Fruit fly (Drosophila melanogaster): ENCODE data around the gene CG4281.
A peak's percentile ranks its signal among the peaks of the same experiment; 100 is the strongest.

CG4281 gene

DNA sequence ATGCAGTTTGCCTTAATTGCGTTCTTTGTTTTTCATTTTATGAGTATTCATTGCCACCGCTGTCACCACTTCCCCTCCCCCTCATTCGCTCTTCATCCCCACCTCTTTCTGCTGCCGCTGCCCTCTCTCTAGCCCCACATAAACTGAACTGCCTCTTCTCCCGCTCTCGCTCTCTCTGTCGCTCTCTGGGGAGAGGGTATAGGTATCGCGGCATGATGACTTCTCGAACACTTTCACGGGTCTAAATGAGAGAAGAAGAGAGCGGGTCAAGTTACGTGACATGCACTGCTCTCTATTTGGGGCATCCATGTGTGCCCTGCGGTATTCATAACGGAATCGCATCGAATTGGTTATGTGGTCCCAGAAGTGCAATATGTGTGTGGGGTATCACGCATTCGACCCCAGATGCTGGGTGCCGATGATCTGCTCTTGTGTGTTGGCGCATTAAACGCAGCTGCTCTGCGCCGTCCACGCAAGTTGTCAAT, 18.8 kb upstream of the CG4281 start (continued):
- peak; percentile 41 for TF ChIP-seq pros (GFP tag; optimal IDR thresholded peaks at IDR 0.05)
- TF ChIP-seq CG30431 (GFP tag; optimal IDR thresholded peaks at IDR 0.05): peak; percentile 77
- no peak for TF ChIP-seq CkIIα-i1 (GFP tag; IDR thresholded peaks at IDR 0.05)
- TF ChIP-seq pb (GFP tag; optimal IDR thresholded peaks at IDR 0.05): peak; percentile 83
- TF ChIP-seq lbe (GFP tag; optimal IDR thresholded peaks at IDR 0.05): peak; percentile 85
- peak; percentile 84 for TF ChIP-seq ara (GFP tag; IDR thresholded peaks at IDR 0.05)
- peak; percentile 76 for TF ChIP-seq Hsf (GFP tag; optimal IDR thresholded peaks at IDR 0.05)
- peak; percentile 90 for TF ChIP-seq ci (GFP tag; IDR thresholded peaks at IDR 0.05)
- TF ChIP-seq Dll (GFP tag; IDR thresholded peaks at IDR 0.05; ENCODE audit: partially characterized antibody): peak; percentile 60; the same call in 2 of the 4 replicates
- no peak for TF ChIP-seq CG15479 (GFP tag; optimal IDR thresholded peaks at IDR 0.05)
- peak; percentile 49 for TF ChIP-seq trem (tag; optimal IDR thresholded peaks at IDR 0.05)
- TF ChIP-seq CG12155 (GFP tag; optimal IDR thresholded peaks at IDR 0.05): peak; percentile 63
- 0 out of 3 replicates have a peak, but pooled peaks have one; percentile 16 for TF ChIP-seq vnd (GFP tag; IDR thresholded peaks at IDR 0.05; ENCODE audit: partially characterized antibody)
- TF ChIP-seq CG13287 (GFP tag; IDR thresholded peaks at IDR 0.05; ENCODE audit: partially characterized antibody): peak; percentile 39
- peak; percentile 74 for TF ChIP-seq dm (GFP tag; optimal IDR thresholded peaks at IDR 0.05)
- TF ChIP-seq kay (GFP tag; optimal IDR thresholded peaks at IDR 0.05): peak; percentile 69
- TF ChIP-seq MBD-R2 (GFP tag; IDR thresholded peaks at IDR 0.05): peak; percentile 41; the same call in 1 of the 2 replicates
- TF ChIP-seq tll (GFP tag; optimal IDR thresholded peaks at IDR 0.05): no peak
- peak; percentile 9 for TF ChIP-seq CG7271 (tag; optimal IDR thresholded peaks at IDR 0.05)
- TF ChIP-seq CG4282 (GFP tag; optimal IDR thresholded peaks at IDR 0.05): peak; percentile 27
- TF ChIP-seq CG8290 (GFP tag; optimal IDR thresholded peaks at IDR 0.05): no peak
- TF ChIP-seq CG8290 (tag; optimal IDR thresholded peaks at IDR 0.05): peak; percentile 11 to 96
- TF ChIP-seq tup (GFP tag; optimal IDR thresholded peaks at IDR 0.05): peak; percentile 31
- TF ChIP-seq CG1603 (tag; optimal IDR thresholded peaks at IDR 0.05): peak; percentile 94
- TF ChIP-seq crol (GFP tag; IDR thresholded peaks at IDR 0.05): peak; percentile 98
- TF ChIP-seq CG9609 (GFP tag; optimal IDR thresholded peaks at IDR 0.05): peak; percentile 86
- TF ChIP-seq CG10321 (GFP tag; IDR thresholded peaks at IDR 0.05): peak; percentile 34; the same call in 1 of the 2 replicates
- peak; percentile 73 for TF ChIP-seq CG6254 (GFP tag; optimal IDR thresholded peaks at IDR 0.05)
- TF ChIP-seq ssp (GFP tag; IDR thresholded peaks at IDR 0.05): peak; percentile 72
- TF ChIP-seq CG12659 (GFP tag; optimal IDR thresholded peaks at IDR 0.05): peak; percentile 82
- peak; percentile 84 for TF ChIP-seq Six4 (GFP tag; optimal IDR thresholded peaks at IDR 0.05)
- TF ChIP-seq cas (GFP tag; IDR thresholded peaks at IDR 0.05): 0 out of 2 replicates have a peak, but pooled peaks have one; percentile 48
- peak; percentile 23 for TF ChIP-seq CG15696 (tag; optimal IDR thresholded peaks at IDR 0.05)
- TF ChIP-seq CG4707 (GFP tag; optimal IDR thresholded peaks at IDR 0.05): peak; percentile 63
- TF ChIP-seq bowl (GFP tag; IDR thresholded peaks at IDR 0.05): peak; percentile 64
- peak; percentile 28 for TF ChIP-seq CG6854 (GFP tag; optimal IDR thresholded peaks at IDR 0.05)
- TF ChIP-seq fd64A (GFP tag; optimal IDR thresholded peaks at IDR 0.05): peak; percentile 61
- peak; percentile 84 for TF ChIP-seq Camta (GFP tag; optimal IDR thresholded peaks at IDR 0.05)
- peak; percentile 84 for TF ChIP-seq mam (GFP tag; optimal IDR thresholded peaks at IDR 0.05)
- TF ChIP-seq br (optimal IDR thresholded peaks at IDR 0.05): no peak
- no peak for TF ChIP-seq Dfd (GFP tag; optimal IDR thresholded peaks at IDR 0.05)
- TF ChIP-seq otp (GFP tag; IDR thresholded peaks at IDR 0.05): peak; percentile 66; the same call in 1 of the 3 replicates
- TF ChIP-seq CG4730 (GFP tag; IDR thresholded peaks at IDR 0.05): peak; percentile 81
- peak; percentile 82 for TF ChIP-seq tin (GFP tag; optimal IDR thresholded peaks at IDR 0.05)
- peak; percentile 77 for TF ChIP-seq NK7.1 (GFP tag; optimal IDR thresholded peaks at IDR 0.05)
- peak; percentile 88 for TF ChIP-seq CG2712 (tag; optimal IDR thresholded peaks at IDR 0.05)
- TF ChIP-seq CG18262 (tag; optimal IDR thresholded peaks at IDR 0.05): peak; percentile 83
- peak; percentile 21 for TF ChIP-seq CG9797 (GFP tag; optimal IDR thresholded peaks at IDR 0.05)
- TF ChIP-seq Rfx (GFP tag; IDR thresholded peaks at IDR 0.05): peak; percentile 83
- TF ChIP-seq maf-S (GFP tag; optimal IDR thresholded peaks at IDR 0.05): peak; percentile 74
- peak; percentile 73 for TF ChIP-seq HHEX (GFP tag; optimal IDR thresholded peaks at IDR 0.05)
